Fruit fly (Drosophila melanogaster) whole organism, embryonic: ENCODE data around the gene CG43136.

Experiments used
- CG10565 ChIP-seq: fragments of 200-800 bp; sonication (Bioruptor generic); optimal IDR thresholded peaks from 3 replicates; lab custom pipeline; 2016; ENCODE audit warnings: missing biosample characterization, mild to moderate bottlenecking, missing genetic modification characterization
- CG11695 ChIP-seq: fragments of 200-800 bp; sonication (Bioruptor generic); IDR thresholded peaks from 3 replicates; pipeline ENCODE4 v1.3.6; 2022; ENCODE audit warnings: missing biosample characterization, missing genetic modification characterization
- CG11723 ChIP-seq: fragments of 200-800 bp; sonication (Bioruptor generic); optimal IDR thresholded peaks from 2 replicates; lab custom pipeline; 2017; ENCODE audit warnings: missing biosample characterization, mild to moderate bottlenecking, missing genetic modification characterization
- CG12071 ChIP-seq: fragments of 200-800 bp; sonication (Bioruptor generic); optimal IDR thresholded peaks from 3 replicates; lab custom pipeline; 2018; ENCODE audit warnings: missing biosample characterization, mild to moderate bottlenecking, missing genetic modification characterization
- CG17328 ChIP-seq: fragments of 200-800 bp; sonication (Bioruptor generic); IDR thresholded peaks from 2 replicates; pipeline ENCODE4 v1.3.6; 2022; ENCODE audit warnings: missing biosample characterization, missing genetic modification characterization
- CG4360 ChIP-seq: fragments of 200-800 bp; sonication (Bioruptor generic); IDR thresholded peaks from 2 replicates; pipeline ENCODE4 v1.3.6; 2022; ENCODE audit warnings: missing biosample characterization, missing genetic modification characterization
- CG4820 ChIP-seq: fragments of 200-800 bp; sonication (Bioruptor generic); optimal IDR thresholded peaks from 3 replicates; lab custom pipeline; 2016; ENCODE audit warnings: missing biosample characterization, missing genetic modification characterization
- CG7963 ChIP-seq: fragments of 200-800 bp; sonication (Bioruptor generic); IDR thresholded peaks from 3 replicates; pipeline ENCODE4 v1.3.6; 2022; ENCODE audit warnings: missing biosample characterization, missing genetic modification characterization; ENCODE audit not compliant: partially characterized antibody
- CG8089 ChIP-seq: fragments of 200-800 bp; sonication (Bioruptor generic); optimal IDR thresholded peaks from 3 replicates; lab custom pipeline; 2016; ENCODE audit warnings: missing biosample characterization, missing genetic modification characterization
- CG9797 ChIP-seq: fragments of 200-800 bp; sonication (Bioruptor generic); optimal IDR thresholded peaks from 3 replicates; lab custom pipeline; 2018; ENCODE audit warnings: missing biosample characterization, mild to moderate bottlenecking, missing genetic modification characterization
- CoRest ChIP-seq: fragments of 200-800 bp; sonication (Bioruptor generic); optimal IDR thresholded peaks from 3 replicates; lab custom pipeline; 2018; ENCODE audit warnings: missing biosample characterization, mild to moderate bottlenecking, missing genetic modification characterization, moderate library complexity
- Elba2 ChIP-seq: fragments of 200-800 bp; sonication (Bioruptor generic); optimal IDR thresholded peaks from 3 replicates; lab custom pipeline; 2016; ENCODE audit warnings: missing biosample characterization, missing genetic modification characterization
- GATAe ChIP-seq: fragments of 200-800 bp; sonication (Bioruptor generic); conservative IDR thresholded peaks from 2 replicates; pipeline ENCODE4 v1.3.6; 2022; ENCODE audit warnings: missing biosample characterization, missing genetic modification characterization
- MBD-R2 ChIP-seq: fragments of 200-800 bp; sonication (Bioruptor generic); IDR thresholded peaks from 2 replicates; pipeline ENCODE4 v1.3.6; 2022; ENCODE audit warnings: missing biosample characterization, missing genetic modification characterization
- Mad ChIP-seq: fragments of 200-800 bp; sonication (Bioruptor generic); optimal IDR thresholded peaks from 2 replicates; lab custom pipeline; 2016; ENCODE audit warnings: missing biosample characterization, missing genetic modification characterization
- Neu2 ChIP-seq: fragments of 200-800 bp; sonication (Bioruptor generic); optimal IDR thresholded peaks from 3 replicates; lab custom pipeline; 2016; ENCODE audit warnings: missing biosample characterization, missing genetic modification characterization, borderline replicate concordance
- Scr ChIP-seq: fragments of 200-800 bp; sonication (Bioruptor generic); IDR thresholded peaks from 2 replicates; pipeline ENCODE4 v1.3.6; 2022; ENCODE audit warnings: missing biosample characterization, missing genetic modification characterization; ENCODE audit not compliant: partially characterized antibody
- Trl ChIP-seq, 3 experiments: fragments of >200 bp in 2 of 3; fragments of 200-800 bp in 1 of 3; sonication (Bioruptor generic) in 1 of 3; optimal IDR thresholded peaks; 2 replicates in 1 of 3; 3 replicates in 2 of 3; lab custom pipeline; 2016 to 2017; ENCODE audit warnings: missing biosample characterization in 1 of 3, missing genetic modification characterization in 1 of 3
- abd-A ChIP-seq: fragments of 200-800 bp; sonication (Bioruptor generic); optimal IDR thresholded peaks from 3 replicates; lab custom pipeline; 2019; ENCODE audit warnings: missing biosample characterization, mild to moderate bottlenecking, missing genetic modification characterization, moderate library complexity
- ac ChIP-seq: fragments of 200-800 bp; sonication (Bioruptor generic); optimal IDR thresholded peaks from 3 replicates; lab custom pipeline; 2017; ENCODE audit warnings: missing biosample characterization, mild to moderate bottlenecking, missing genetic modification characterization
- bsh ChIP-seq, 2 experiments: fragments of 200-800 bp; sonication (Bioruptor generic); optimal IDR thresholded peaks; 2 replicates each; lab custom pipeline; 2017 to 2018; ENCODE audit warnings: mild to moderate bottlenecking in 2 of 2, missing biosample characterization in 2 of 2, missing genetic modification characterization in 2 of 2, moderate library complexity in 1 of 2
- cad ChIP-seq: fragments of >200 bp; optimal IDR thresholded peaks from 2 replicates; lab custom pipeline; 2017; ENCODE audit warnings: missing biosample characterization, missing genetic modification characterization
- caup ChIP-seq: fragments of 200-800 bp; sonication (Bioruptor generic); optimal IDR thresholded peaks from 3 replicates; lab custom pipeline; 2017; ENCODE audit warnings: missing biosample characterization, mild to moderate bottlenecking, missing genetic modification characterization, moderate library complexity; ENCODE audit not compliant: severe bottlenecking
- cg ChIP-seq: fragments of 200-800 bp; sonication (Bioruptor generic); optimal IDR thresholded peaks from 3 replicates; lab custom pipeline; 2019; ENCODE audit warnings: missing biosample characterization, mild to moderate bottlenecking, missing genetic modification characterization, moderate library complexity
- chif ChIP-seq, 2 experiments: fragments of 200-800 bp; sonication (Bioruptor generic); optimal IDR thresholded peaks; 3 replicates each; lab custom pipeline; 2016; ENCODE audit warnings: missing biosample characterization in 2 of 2, missing genetic modification characterization in 2 of 2
- ewg ChIP-seq: fragments of 200-800 bp; sonication (Bioruptor generic); optimal IDR thresholded peaks from 3 replicates; lab custom pipeline; 2017; ENCODE audit warnings: mild to moderate bottlenecking, missing biosample characterization, missing genetic modification reagents, missing genetic modification characterization
- exex ChIP-seq: fragments of 200-800 bp; sonication (Bioruptor generic); optimal IDR thresholded peaks from 4 replicates; lab custom pipeline; 2018; ENCODE audit warnings: missing biosample characterization, mild to moderate bottlenecking, missing genetic modification characterization, moderate library complexity
- grau ChIP-seq: fragments of 200-800 bp; optimal IDR thresholded peaks from 3 replicates; lab custom pipeline; 2019; ENCODE audit warnings: missing biosample characterization, mild to moderate bottlenecking, missing genetic modification characterization, moderate library complexity
- peb ChIP-seq: fragments of 200-800 bp; sonication (Bioruptor generic); IDR thresholded peaks from 2 replicates; pipeline ENCODE4 v1.3.6; 2022; ENCODE audit warnings: missing biosample characterization, missing genetic modification characterization
- pros ChIP-seq: fragments of 200-800 bp; sonication (Bioruptor generic); optimal IDR thresholded peaks from 3 replicates; lab custom pipeline; 2019; ENCODE audit warnings: missing biosample characterization, mild to moderate bottlenecking, missing genetic modification characterization, moderate library complexity
- sens ChIP-seq: fragments of 200-800 bp; sonication (Bioruptor generic); peaks from one replicate; lab custom pipeline; 2016; ENCODE audit warnings: missing biosample characterization, missing genetic modification characterization
- sens-2 ChIP-seq: fragments of 200-800 bp; sonication (Bioruptor generic); IDR thresholded peaks from 2 replicates; pipeline ENCODE4 v1.3.6; 2022; ENCODE audit warnings: missing biosample characterization, missing genetic modification characterization
- seq ChIP-seq: fragments of 200-800 bp; sonication (Bioruptor generic); IDR thresholded peaks from 2 replicates; pipeline ENCODE4 v1.3.6; 2022; ENCODE audit warnings: missing biosample characterization, missing genetic modification characterization
- unc-4 ChIP-seq: fragments of 200-800 bp; sonication (Bioruptor generic); IDR thresholded peaks from 2 replicates; pipeline ENCODE4 v1.3.6; 2022; ENCODE audit warnings: missing biosample characterization, missing genetic modification characterization; ENCODE audit not compliant: partially characterized antibody
- vnd ChIP-seq: fragments of 200-800 bp; sonication (Bioruptor generic); IDR thresholded peaks from 3 replicates; pipeline ENCODE4 v1.3.6; 2022; ENCODE audit warnings: missing biosample characterization, missing genetic modification characterization; ENCODE audit not compliant: partially characterized antibody
- z ChIP-seq: fragments of 200-800 bp; sonication (Bioruptor generic); IDR thresholded peaks from 3 replicates; pipeline ENCODE4 v1.3.6; 2022; ENCODE audit warnings: missing biosample characterization, missing genetic modification characterization
- zen ChIP-seq: fragments of 200-800 bp; sonication (Bioruptor generic); optimal IDR thresholded peaks from 3 replicates; lab custom pipeline; 2018; ENCODE audit warnings: missing biosample characterization, mild to moderate bottlenecking, missing genetic modification characterization, moderate library complexity
- zf30C ChIP-seq: fragments of 200-800 bp; sonication (Bioruptor generic); optimal IDR thresholded peaks from 3 replicates; lab custom pipeline; 2018; ENCODE audit warnings: missing biosample characterization, mild to moderate bottlenecking, missing genetic modification characterization

CG43136 gene

dm6 chrX:5884887-5885286 lies 31.3 kb downstream of the CG43136 start (continued):
- TF ChIP-seq caup (GFP tag; lab: Kevin White, UChicago) (peak; percentile 76), exex (tag; lab: Kevin White, UChicago) (peak; percentile 94)

dm6 chrX:5885521-5885920 lies 32.0 kb downstream of the CG43136 start:
- TF ChIP-seq pros (GFP tag; lab: Kevin White, UChicago) (peak; percentile 72), cg (GFP tag; lab: Kevin White, UChicago) (peak; percentile 23), CG10565 (no peak), Scr (GFP tag; lab: Robert Waterston, UW) (no peak), zen (tag; lab: Kevin White, UChicago) (peak; percentile 33), seq (GFP tag; lab: Robert Waterston, UW) (peak; percentile 46; the same call in 1 of the 2 replicates), abd-A (peak; percentile 3), ewg (GFP tag; lab: Kevin White, UChicago) (peak; percentile 66), Trl (optimal IDR thresholded peaks at IDR 0.05; lab: Kevin White, UChicago) (peak; percentile 31 to 63), Trl (GFP tag; optimal IDR thresholded peaks at IDR 0.05; lab: Kevin White, UChicago) (no peak)
- TF ChIP-seq, all 482 proteins: peak for 7

- TF ChIP-seq grau (tag; lab: Kevin White, UChicago) (peak; percentile 5), MBD-R2 (GFP tag; lab: Robert Waterston, UW) (no peak), Elba2 (GFP tag; lab: Kevin White, UChicago) (no peak), bsh (GFP tag; optimal IDR thresholded peaks at IDR 0.05; lab: Kevin White, UChicago) (peak in 1 of 2 experiments; percentile 4), CG17328 (GFP tag; lab: Robert Waterston, UW) (no peak), CoRest (tag; lab: Kevin White, UChicago) (no peak), CG11723 (no peak), CG8089 (GFP tag; lab: Kevin White, UChicago) (no peak), unc-4 (GFP tag; lab: Robert Waterston, UW) (no peak), cad (GFP tag; lab: Kevin White, UChicago) (no peak), CG7963 (GFP tag; lab: Robert Waterston, UW) (no peak), sens-2 (GFP tag; lab: Robert Waterston, UW) (no peak), sens (GFP tag; lab: Kevin White, UChicago) (peak; percentile 26), chif (GFP tag; optimal IDR thresholded peaks at IDR 0.05; lab: Kevin White, UChicago) (no peak), CG4360 (GFP tag; lab: Robert Waterston, UW) (no peak), z (GFP tag; lab: Robert Waterston, UW) (no peak), zf30C (GFP tag; lab: Kevin White, UChicago) (no peak), GATAe (GFP tag; lab: Robert Waterston, UW) (no peak), CG11695 (no peak), CG4820 (GFP tag; lab: Kevin White, UChicago) (no peak), vnd (GFP tag; lab: Robert Waterston, UW) (no peak), Mad (GFP tag; lab: Kevin White, UChicago) (no peak), Neu2 (GFP tag; lab: Kevin White, UChicago) (no peak), CG9797 (no peak), peb (no peak), ac (GFP tag; lab: Kevin White, UChicago) (no peak), CG12071 (GFP tag; lab: Kevin White, UChicago) (no peak)
These were observed 32.4 kb downstream of the CG43136 start for dm6 chrX:5885973-5886372.
